Worm (Caenorhabditis elegans): ENCODE data around the gene C52E2.4.

The C52E2.4 gene

DNA sequence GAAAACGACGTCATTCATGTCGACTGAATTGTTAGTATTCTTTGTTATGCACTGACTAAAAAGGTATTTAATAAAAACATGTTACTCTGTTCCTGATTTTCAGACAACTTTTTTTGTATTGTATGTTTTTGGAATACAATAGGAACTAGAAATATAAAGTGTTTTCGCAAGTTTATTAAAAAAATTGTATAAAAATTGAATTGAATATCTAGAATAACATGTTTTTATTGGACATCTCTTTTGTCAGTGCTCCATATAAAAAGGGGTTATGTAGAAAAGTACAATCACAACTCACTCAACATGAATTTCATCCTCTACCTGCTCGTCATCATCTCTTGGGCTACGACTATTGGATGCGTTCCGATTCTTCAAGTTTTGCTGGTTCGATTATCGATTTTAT, 52.3 kb downstream of the C52E2.4 start, which contains the start of gene C46F9.5:
C46F9.5 (plus strand) TSS at position 301 of the 400 bp plus-strand sequence.
- TF ChIP-seq ama-1 (optimal IDR thresholded peaks at IDR 0.05) (no peak), nhr-77 (tag; optimal IDR thresholded peaks at IDR 0.05) (no peak), Y55F3AM.14 (GFP tag; optimal IDR thresholded peaks at IDR 0.05) (no peak), sma-9 (GFP tag; optimal IDR thresholded peaks at IDR 0.05) (no peak), sma-9 (tag; optimal IDR thresholded peaks at IDR 0.05) (no peak), ZK546.5 (tag; optimal IDR thresholded peaks at IDR 0.05) (no peak), unc-55 (GFP tag; optimal IDR thresholded peaks at IDR 0.05) (no peak)

DNA sequence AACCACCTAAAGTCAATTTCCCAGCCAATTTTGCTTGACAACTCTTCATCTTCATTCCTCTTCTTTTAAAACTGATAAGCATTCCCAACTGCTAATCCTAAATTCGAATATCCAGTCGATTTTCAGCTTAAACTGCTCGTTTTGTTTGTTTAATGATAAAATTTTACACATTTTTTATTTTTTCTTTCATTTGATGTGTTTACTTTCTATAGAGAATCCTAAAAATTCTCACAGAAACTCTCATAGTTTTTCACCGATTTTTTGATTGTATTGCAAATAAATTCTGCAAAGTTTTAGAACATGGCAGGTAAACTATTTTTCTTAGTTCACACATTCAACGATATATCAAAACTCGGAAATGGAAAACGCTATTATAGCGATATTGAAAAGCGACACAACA, 52.8 kb downstream of the C52E2.4 start, which contains the start of gene math-25:
math-25 (plus strand) TSS at position 301 of the 400 bp plus-strand sequence.
- TF ChIP-seq ztf-1 (GFP tag; conservative IDR thresholded peaks at IDR 0.05) (no peak), nhr-25 (tag; optimal IDR thresholded peaks at IDR 0.05) (no peak)

Data from whole organism, L2 larva.